Worm (Caenorhabditis elegans) whole organism, L1 larva: Measurements from ENCODE around the gene R10E4.11.

Source experiments
- C04F5.9 ChIP-seq: sonication (generic microtip); optimal IDR thresholded peaks from 2 replicates; lab custom pipeline; 2016; ENCODE audit warnings: missing genetic modification characterization, missing compliant biosample characterization
- C16A3.4 ChIP-seq: fragments of 150-350 bp; optimal IDR thresholded peaks from 2 replicates; lab custom pipeline; 2014; ENCODE audit warnings: missing biosample characterization, missing genetic modification characterization
- C34B4.2 ChIP-seq: sonication (generic microtip); optimal IDR thresholded peaks from 2 replicates; lab custom pipeline; 2017; ENCODE audit warnings: mild to moderate bottlenecking, missing genetic modification characterization, missing compliant biosample characterization
- F16B12.6 ChIP-seq: fragments of 150-350 bp; optimal IDR thresholded peaks from 2 replicates; lab custom pipeline; 2014; ENCODE audit warnings: missing biosample characterization, missing genetic modification characterization
- alr-1 ChIP-seq: fragments of 200-800 bp; sonication (Bioruptor generic); optimal IDR thresholded peaks from 2 replicates; lab custom pipeline; 2018; ENCODE audit warnings: borderline replicate concordance, mild to moderate bottlenecking, missing genetic modification characterization, missing compliant biosample characterization
- ama-1 ChIP-seq: fragments of 150-350 bp; optimal IDR thresholded peaks from 2 replicates; lab custom pipeline; 2014
- blmp-1 ChIP-seq: fragments of 150-350 bp; optimal IDR thresholded peaks from 2 replicates; lab custom pipeline; 2014; ENCODE audit warnings: missing biosample characterization, missing genetic modification characterization
- ceh-63 ChIP-seq: fragments of 200-800 bp; sonication (Bioruptor generic); optimal IDR thresholded peaks from 2 replicates; lab custom pipeline; 2018; ENCODE audit warnings: mild to moderate bottlenecking, missing genetic modification characterization, missing compliant biosample characterization
- ceh-8 ChIP-seq: fragments of 200-800 bp; sonication (Bioruptor generic); optimal IDR thresholded peaks from 2 replicates; lab custom pipeline; 2018; ENCODE audit warnings: mild to moderate bottlenecking, missing genetic modification characterization, moderate library complexity, missing compliant biosample characterization
- ceh-82 ChIP-seq, 3 experiments: fragments of 150-350 bp in 1 of 3; sonication (generic microtip) in 2 of 3; optimal IDR thresholded peaks; 2 replicates each; lab custom pipeline; 2014 to 2017; ENCODE audit warnings: missing biosample characterization in 3 of 3, missing genetic modification characterization in 3 of 3
- ceh-88 ChIP-seq: fragments of 200-800 bp; sonication (Bioruptor generic); IDR thresholded peaks from 2 replicates; pipeline ENCODE4 v1.3.6; 2022; ENCODE audit warnings: missing genetic modification characterization, missing compliant biosample characterization
- ceh-90 ChIP-seq: sonication (generic microtip); optimal IDR thresholded peaks from 2 replicates; lab custom pipeline; 2016; ENCODE audit warnings: missing genetic modification characterization, missing compliant biosample characterization
- ces-1 ChIP-seq: fragments of 150-350 bp; optimal IDR thresholded peaks from 2 replicates; lab custom pipeline; 2014; ENCODE audit warnings: missing biosample characterization, missing genetic modification reagents, missing genetic modification characterization
- dpl-1 ChIP-seq, 3 experiments: fragments of 150-350 bp in 2 of 3; sonication (generic microtip) in 1 of 3; optimal IDR thresholded peaks; 2 replicates each; lab custom pipeline; 2014 to 2017; ENCODE audit warnings: missing biosample characterization in 3 of 3, missing genetic modification characterization in 3 of 3, missing genetic modification reagents in 3 of 3
- dsc-1 ChIP-seq: sonication (generic microtip); optimal IDR thresholded peaks from 2 replicates; lab custom pipeline; 2016; ENCODE audit warnings: mild to moderate bottlenecking, missing genetic modification characterization, missing compliant biosample characterization
- efl-1 ChIP-seq, 4 experiments: fragments of 150-350 bp; optimal IDR thresholded peaks in 3 of 4; peaks in 1 of 4; 1 replicate in 1 of 4; 2 replicates in 3 of 4; lab custom pipeline; 2014; ENCODE audit warnings: missing biosample characterization in 2 of 4, missing genetic modification characterization in 2 of 4, missing genetic modification reagents in 2 of 4
- ets-5 ChIP-seq: fragments of 200-800 bp; sonication (Bioruptor generic); IDR thresholded peaks from 2 replicates; pipeline ENCODE4 v1.3.6; 2022; ENCODE audit warnings: missing genetic modification characterization, missing compliant biosample characterization
- fkh-10 ChIP-seq: sonication (generic microtip); optimal IDR thresholded peaks from 2 replicates; lab custom pipeline; 2017; ENCODE audit warnings: missing biosample characterization, missing genetic modification reagents, missing genetic modification characterization
- fkh-8 ChIP-seq: sonication (generic microtip); optimal IDR thresholded peaks from 2 replicates; lab custom pipeline; 2016; ENCODE audit warnings: mild to moderate bottlenecking, missing genetic modification characterization, missing compliant biosample characterization
- fos-1 ChIP-seq: fragments of 150-350 bp; optimal IDR thresholded peaks from 2 replicates; lab custom pipeline; 2014; ENCODE audit warnings: missing biosample characterization, missing genetic modification characterization
- grh-1 ChIP-seq: fragments of 200-800 bp; sonication (Bioruptor generic); IDR thresholded peaks from 2 replicates; pipeline ENCODE4 v1.3.6; 2022; ENCODE audit warnings: missing genetic modification reagents, missing genetic modification characterization, missing compliant biosample characterization
- hlh-17 ChIP-seq: fragments of 200-800 bp; sonication (Bioruptor generic); optimal IDR thresholded peaks from 2 replicates; lab custom pipeline; 2018; ENCODE audit warnings: missing genetic modification characterization, mild to moderate bottlenecking, missing compliant biosample characterization, moderate library complexity, borderline replicate concordance
- hlh-4 ChIP-seq: sonication (generic microtip); optimal IDR thresholded peaks from 2 replicates; lab custom pipeline; 2016; ENCODE audit warnings: mild to moderate bottlenecking, missing genetic modification characterization, missing compliant biosample characterization
- hpl-2 ChIP-seq: fragments of 150-350 bp; optimal IDR thresholded peaks from 2 replicates; lab custom pipeline; 2014; ENCODE audit warnings: missing biosample characterization, missing genetic modification reagents, missing genetic modification characterization
- irx-1 ChIP-seq: sonication (generic microtip); optimal IDR thresholded peaks from 2 replicates; lab custom pipeline; 2016; ENCODE audit warnings: missing genetic modification characterization, missing compliant biosample characterization
- lin-14 ChIP-seq: fragments of 200-800 bp; sonication (Bioruptor generic); optimal IDR thresholded peaks from 2 replicates; lab custom pipeline; 2018; ENCODE audit warnings: mild to moderate bottlenecking, missing genetic modification characterization, moderate library complexity, missing compliant biosample characterization
- lin-15B ChIP-seq: fragments of 150-350 bp; sonication (generic microtip); optimal IDR thresholded peaks from 3 replicates; lab custom pipeline; 2014; ENCODE audit warnings: missing biosample characterization, missing genetic modification characterization
- lin-39 ChIP-seq: fragments of 150-350 bp; optimal IDR thresholded peaks from 2 replicates; lab custom pipeline; 2014; ENCODE audit warnings: missing biosample characterization, missing genetic modification reagents, missing genetic modification characterization
- mdl-1 ChIP-seq, 2 experiments: fragments of 150-350 bp; optimal IDR thresholded peaks; 2 replicates each; lab custom pipeline; 2014 to 2017; ENCODE audit warnings: missing biosample characterization in 2 of 2, missing genetic modification characterization in 2 of 2, inconsistent platforms in 1 of 2
- nhr-11 ChIP-seq: fragments of 150-350 bp; optimal IDR thresholded peaks from 2 replicates; lab custom pipeline; 2014; ENCODE audit warnings: missing biosample characterization, missing genetic modification characterization
- nhr-12 ChIP-seq: sonication (generic microtip); optimal IDR thresholded peaks from 2 replicates; lab custom pipeline; 2017; ENCODE audit warnings: missing biosample characterization, missing genetic modification characterization
- nhr-20 ChIP-seq: sonication (generic microtip); optimal IDR thresholded peaks from 2 replicates; lab custom pipeline; 2016; ENCODE audit warnings: mild to moderate bottlenecking, missing genetic modification characterization, missing compliant biosample characterization
- nhr-47 ChIP-seq: sonication (generic microtip); optimal IDR thresholded peaks from 2 replicates; lab custom pipeline; 2016; ENCODE audit warnings: mild to moderate bottlenecking, missing genetic modification characterization, moderate library complexity, missing compliant biosample characterization
- nhr-77 ChIP-seq: fragments of 150-350 bp; optimal IDR thresholded peaks from 2 replicates; lab custom pipeline; 2014; ENCODE audit warnings: missing biosample characterization, missing genetic modification characterization
- nhr-85 ChIP-seq: sonication (generic microtip); peaks from one replicate; lab custom pipeline; 2016; ENCODE audit warnings: missing genetic modification characterization, inconsistent platforms, missing compliant biosample characterization
- pag-3 ChIP-seq: sonication (generic microtip); optimal IDR thresholded peaks from 2 replicates; lab custom pipeline; 2017; ENCODE audit warnings: missing genetic modification characterization, mild to moderate bottlenecking, missing compliant biosample characterization, antibody characterized with exemption, borderline replicate concordance; ENCODE audit not compliant: insufficient read depth
- pqm-1 ChIP-seq: sonication (generic microtip); optimal IDR thresholded peaks from 3 replicates; lab custom pipeline; 2017; ENCODE audit warnings: missing biosample characterization, missing genetic modification characterization
- rnt-1 ChIP-seq: sonication (generic microtip); optimal IDR thresholded peaks from 2 replicates; lab custom pipeline; 2016; ENCODE audit warnings: mild to moderate bottlenecking, missing genetic modification characterization, moderate library complexity, missing compliant biosample characterization
- skn-1 ChIP-seq: fragments of 150-350 bp; optimal IDR thresholded peaks from 2 replicates; lab custom pipeline; 2014; ENCODE audit warnings: missing biosample characterization, missing genetic modification characterization
- snpc-4 ChIP-seq: fragments of 150-350 bp; optimal IDR thresholded peaks from 2 replicates; lab custom pipeline; 2014; ENCODE audit warnings: missing biosample characterization, missing genetic modification characterization
- snu-23 ChIP-seq: sonication (generic microtip); optimal IDR thresholded peaks from 2 replicates; lab custom pipeline; 2016; ENCODE audit warnings: missing genetic modification characterization, missing compliant biosample characterization
- sox-4 ChIP-seq: sonication (generic microtip); optimal IDR thresholded peaks from 2 replicates; lab custom pipeline; 2016; ENCODE audit warnings: missing genetic modification characterization, missing compliant biosample characterization
- sup-37 ChIP-seq: fragments of 200-800 bp; sonication (Bioruptor generic); optimal IDR thresholded peaks from 2 replicates; lab custom pipeline; 2018; ENCODE audit warnings: mild to moderate bottlenecking, missing genetic modification characterization, missing compliant biosample characterization
- tbx-2 ChIP-seq: sonication (generic microtip); optimal IDR thresholded peaks from 2 replicates; lab custom pipeline; 2016; ENCODE audit warnings: missing genetic modification characterization, missing compliant biosample characterization
- unc-130 ChIP-seq: fragments of 150-350 bp; optimal IDR thresholded peaks from 2 replicates; lab custom pipeline; 2017; ENCODE audit warnings: missing biosample characterization, missing genetic modification characterization, inconsistent platforms
- unc-30 ChIP-seq: sonication (generic microtip); optimal IDR thresholded peaks from 2 replicates; lab custom pipeline; 2017; ENCODE audit warnings: missing biosample characterization, missing genetic modification characterization
- unc-62 ChIP-seq: fragments of 150-350 bp; optimal IDR thresholded peaks from 2 replicates; lab custom pipeline; 2014; ENCODE audit warnings: missing biosample characterization, missing genetic modification reagents, missing genetic modification characterization
- unc-86 ChIP-seq: sonication (generic microtip); optimal IDR thresholded peaks from 2 replicates; lab custom pipeline; 2016; ENCODE audit warnings: missing genetic modification characterization, missing compliant biosample characterization
- unc-98 ChIP-seq: fragments of 200-800 bp; sonication (Bioruptor generic); IDR thresholded peaks from 2 replicates; pipeline ENCODE4 v1.3.6; 2022; ENCODE audit warnings: missing genetic modification characterization, missing compliant biosample characterization
- xbp-1 ChIP-seq: sonication (generic microtip); optimal IDR thresholded peaks from 2 replicates; lab custom pipeline; 2016; ENCODE audit warnings: missing genetic modification characterization, missing compliant biosample characterization
- zip-4 ChIP-seq: fragments of 200-800 bp; sonication (Bioruptor generic); optimal IDR thresholded peaks from 2 replicates; lab custom pipeline; 2018; ENCODE audit warnings: mild to moderate bottlenecking, missing genetic modification characterization, moderate library complexity, missing compliant biosample characterization

Gene R10E4.11

ce11 chrIII:4313061-4313962 is 12.5 kb upstream of the R10E4.11 start, which contains the start of the genes evl-14 and dcn-1 (continued):
- TF ChIP-seq sup-37 (GFP tag; lab: Kevin White, UChicago) (no peak), rnt-1 (tag; lab: Kevin White, UChicago) (no peak), irx-1 (no peak), unc-130 (tag; lab: Kevin White, UChicago) (peak; percentile 60), tbx-2 (peak; percentile 75), ceh-63 (no peak), lin-15B (peak; percentile 65), fkh-10 (GFP tag; lab: Kevin White, UChicago) (no peak), unc-62 (GFP tag; lab: Kevin White, UChicago) (no peak), nhr-47 (tag; lab: Kevin White, UChicago) (peak; percentile 79), pqm-1 (tag; lab: Kevin White, UChicago) (no peak), ets-5 (GFP tag; lab: Robert Waterston, UW) (no peak), nhr-12 (tag; lab: Kevin White, UChicago) (no peak), unc-30 (tag; lab: Kevin White, UChicago) (no peak), hlh-4 (tag; lab: Kevin White, UChicago) (no peak), sox-4 (no peak), lin-14 (no peak), ceh-82 (tag; optimal IDR thresholded peaks at IDR 0.05; lab: Kevin White, UChicago) (peak in 2 of 3 experiments; percentile 69 to 82), unc-98 (no peak), snpc-4 (peak; percentile 11), hlh-17 (GFP tag; lab: Kevin White, UChicago) (no peak), pag-3 (tag; lab: Kevin White, UChicago) (no peak), C34B4.2 (no peak), nhr-20 (peak; percentile 86), efl-1 (optimal IDR thresholded peaks at IDR 0.05; lab: Kevin White, UChicago) (peak; percentile 80 to 81), efl-1 (GFP tag; optimal IDR thresholded peaks at IDR 0.05 in 1 of 2; lab: Kevin White, UChicago) (peak; percentile 75 to 97), dsc-1 (tag; lab: Kevin White, UChicago) (peak; percentile 56), fkh-8 (tag; lab: Kevin White, UChicago) (peak; percentile 83), blmp-1 (peak; percentile 64), nhr-11 (no peak), alr-1 (no peak), zip-4 (GFP tag; lab: Kevin White, UChicago) (no peak), unc-86 (tag; lab: Kevin White, UChicago) (peak; percentile 65), fos-1 (tag; lab: Kevin White, UChicago) (no peak), lin-39 (tag; lab: Kevin White, UChicago) (no peak), snu-23 (GFP tag; lab: Kevin White, UChicago) (peak; percentile 91), dpl-1 (GFP tag; optimal IDR thresholded peaks at IDR 0.05; lab: Kevin White, UChicago) (peak; percentile 71 to 76 (median 73)), mdl-1 (tag; optimal IDR thresholded peaks at IDR 0.05; lab: Kevin White, UChicago) (peak in 1 of 2 experiments; percentile 88), F16B12.6 (tag; lab: Kevin White, UChicago) (peak; percentile 52), xbp-1 (tag; lab: Kevin White, UChicago) (peak; percentile 82), C04F5.9 (tag; lab: Kevin White, UChicago) (no peak), nhr-85 (tag; lab: Kevin White, UChicago) (peak; percentile 36), ceh-90 (tag; lab: Kevin White, UChicago) (no peak), ceh-8 (GFP tag; lab: Kevin White, UChicago) (no peak), grh-1 (no peak), ces-1 (GFP tag; lab: Kevin White, UChicago) (no peak), ceh-88 (GFP tag; lab: Robert Waterston, UW) (no peak), skn-1 (tag; lab: Kevin White, UChicago) (peak; percentile 72), ama-1 (no peak), hpl-2 (peak; percentile 6), C16A3.4 (tag; lab: Kevin White, UChicago) (peak; percentile 84), nhr-77 (peak; percentile 39)
